Worm (Caenorhabditis elegans): ENCODE measurements around the gene srd-33.

The srd-33 gene

DNA sequence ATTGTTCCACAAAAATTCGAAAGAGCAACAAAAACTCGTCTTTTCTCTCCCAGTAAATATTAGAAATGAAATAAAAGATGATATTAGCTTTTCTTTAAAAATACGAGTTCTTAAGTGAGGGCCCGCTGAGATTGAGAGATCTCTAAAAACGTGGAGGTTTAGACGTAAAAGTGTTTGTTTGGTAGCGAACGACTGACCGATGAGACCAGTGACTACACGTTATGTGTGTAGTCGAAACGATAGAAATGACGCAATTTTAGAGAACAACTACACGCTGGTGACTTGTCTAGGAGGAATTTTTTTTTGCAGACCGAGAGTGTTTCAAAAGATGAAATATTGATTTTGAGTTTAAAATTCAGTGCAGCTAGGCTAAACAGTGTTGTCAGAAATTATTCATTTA is 9.4 kb upstream of the srd-33 start, which contains the start of gene C37H5.13:
Gene C37H5.13 (minus strand): TSS at position 229 of the 400 bp plus-strand sequence.
- peak; percentile 53 for TF ChIP-seq nhr-20 (tag; optimal IDR thresholded peaks at IDR 0.05)
- no peak for TF ChIP-seq tbx-2 (tag; optimal IDR thresholded peaks at IDR 0.05)
- no peak for TF ChIP-seq mab-9 (GFP tag; IDR thresholded peaks at IDR 0.05)
- peak; percentile 1 for TF ChIP-seq C16A3.4 (tag; optimal IDR thresholded peaks at IDR 0.05)
- TF ChIP-seq ceh-88 (GFP tag; IDR thresholded peaks at IDR 0.05), result no peak
- TF ChIP-seq hlh-17 (GFP tag; optimal IDR thresholded peaks at IDR 0.05; ENCODE audit: borderline replicate concordance), result no peak
- TF ChIP-seq lin-14 (GFP tag; optimal IDR thresholded peaks at IDR 0.05), result peak; percentile 73
- peak; percentile 27 for TF ChIP-seq nhr-77 (tag; optimal IDR thresholded peaks at IDR 0.05)
- TF ChIP-seq ztf-4 (tag; optimal IDR thresholded peaks at IDR 0.05), result peak; percentile 18
- TF ChIP-seq skn-1 (tag; optimal IDR thresholded peaks at IDR 0.05), result no peak
- peak; percentile 49 for TF ChIP-seq nhr-71 (tag; optimal IDR thresholded peaks at IDR 0.05)
- peak; percentile 21 for TF ChIP-seq mep-1 (tag; optimal IDR thresholded peaks at IDR 0.05)
- TF ChIP-seq lin-35 (GFP tag; optimal IDR thresholded peaks at IDR 0.05), result peak in 1 of 2 experiments; percentile 32
- no peak for TF ChIP-seq grh-1 (GFP tag; IDR thresholded peaks at IDR 0.05)
- TF ChIP-seq snu-23 (GFP tag; optimal IDR thresholded peaks at IDR 0.05), result peak; percentile 31
- peak; percentile 50 for TF ChIP-seq nhr-85 (tag)

DNA sequence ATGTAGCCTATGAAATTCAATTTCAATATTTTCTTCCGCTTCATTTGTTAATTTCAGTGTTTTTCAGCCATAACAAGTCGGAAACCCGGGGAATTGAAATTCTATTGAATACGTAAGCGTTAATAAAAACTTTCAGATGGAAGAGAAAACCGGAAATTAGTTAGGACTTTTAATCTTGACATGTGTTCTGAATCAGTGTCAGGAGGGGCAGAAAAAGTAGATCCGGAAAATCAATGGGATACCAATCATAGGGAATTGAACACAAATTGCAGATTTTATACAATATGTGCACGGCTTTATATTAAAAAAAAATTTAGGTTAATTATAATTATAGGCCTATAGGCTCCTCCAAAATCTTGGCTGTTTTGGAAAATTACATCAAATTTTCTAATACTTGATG is 7.8 kb upstream of the srd-33 start:
- TF ChIP-seq nhr-12 (tag; optimal IDR thresholded peaks at IDR 0.05), result no peak
- TF ChIP-seq unc-86 (tag; optimal IDR thresholded peaks at IDR 0.05), result no peak
- TF ChIP-seq fkh-8 (tag; optimal IDR thresholded peaks at IDR 0.05), result peak; percentile 4
- no peak for TF ChIP-seq pag-3 (tag; optimal IDR thresholded peaks at IDR 0.05; ENCODE audit: borderline replicate concordance, insufficient read depth)
- peak; percentile 78 for TF ChIP-seq fkh-4 (tag; optimal IDR thresholded peaks at IDR 0.05; ENCODE audit: borderline replicate concordance)
- no peak for TF ChIP-seq elt-2 (tag; optimal IDR thresholded peaks at IDR 0.05)
- no peak for TF ChIP-seq irx-1 (tag; optimal IDR thresholded peaks at IDR 0.05)
- no peak for TF ChIP-seq ets-5 (GFP tag; IDR thresholded peaks at IDR 0.05)
- TF ChIP-seq dsc-1 (tag; optimal IDR thresholded peaks at IDR 0.05), result peak; percentile 92

DNA sequence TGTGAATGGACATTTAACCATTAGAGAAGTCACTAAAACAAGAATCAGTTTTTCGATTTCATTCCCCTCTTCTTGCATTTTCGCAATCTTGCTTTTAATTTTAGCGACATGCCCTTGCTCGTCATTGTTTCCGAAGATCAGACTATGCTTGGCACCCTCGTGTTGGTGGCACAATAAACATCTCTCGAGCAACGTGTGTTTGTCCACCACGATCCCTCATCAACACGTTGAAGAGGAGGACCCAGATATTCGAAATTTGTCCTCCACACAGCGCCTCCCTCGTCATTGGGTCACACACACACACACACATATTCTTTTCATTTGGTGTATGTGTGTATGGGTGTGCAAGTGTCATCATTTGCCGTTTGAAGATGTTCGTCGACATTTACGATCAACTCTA is 6.7 kb upstream of the srd-33 start, which contains the start of gene srd-32:
Gene srd-32 (plus strand): TSS at position 301 of the 400 bp plus-strand sequence.
- TF ChIP-seq dsc-1 (tag; optimal IDR thresholded peaks at IDR 0.05) (peak; percentile 68), lsy-2 (tag; optimal IDR thresholded peaks at IDR 0.05) (no peak)

DNA sequence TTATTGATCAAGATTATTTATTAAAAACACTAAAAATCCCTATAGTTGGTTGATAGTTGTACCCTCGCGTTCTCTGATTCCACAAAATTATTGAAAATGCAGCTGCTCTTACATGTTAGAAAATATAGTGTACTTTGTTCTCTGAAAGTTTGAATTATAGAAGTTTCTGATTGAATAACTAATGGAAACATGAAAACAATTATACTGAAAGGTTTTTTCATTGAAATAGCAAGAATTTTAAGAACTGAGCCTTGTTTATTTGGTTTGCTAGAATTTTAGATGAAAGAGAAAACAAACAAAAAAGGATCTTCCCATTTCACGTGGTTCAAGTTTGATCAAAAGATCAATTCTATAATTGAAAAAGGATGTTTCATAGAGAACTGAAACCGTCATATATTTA is 4.6 kb upstream of the srd-33 start:
- TF ChIP-seq unc-86 (tag; optimal IDR thresholded peaks at IDR 0.05) (peak; percentile 18), dsc-1 (tag; optimal IDR thresholded peaks at IDR 0.05) (peak; percentile 32), hlh-4 (tag; optimal IDR thresholded peaks at IDR 0.05) (peak; percentile 59), sptf-1 (tag; optimal IDR thresholded peaks at IDR 0.05) (no peak), lin-14 (GFP tag; optimal IDR thresholded peaks at IDR 0.05) (peak; percentile 21), swsn-7 (tag; optimal IDR thresholded peaks at IDR 0.05) (no peak), nhr-71 (tag; optimal IDR thresholded peaks at IDR 0.05) (peak; percentile 46), fkh-8 (tag; optimal IDR thresholded peaks at IDR 0.05) (peak; percentile 52)

DNA sequence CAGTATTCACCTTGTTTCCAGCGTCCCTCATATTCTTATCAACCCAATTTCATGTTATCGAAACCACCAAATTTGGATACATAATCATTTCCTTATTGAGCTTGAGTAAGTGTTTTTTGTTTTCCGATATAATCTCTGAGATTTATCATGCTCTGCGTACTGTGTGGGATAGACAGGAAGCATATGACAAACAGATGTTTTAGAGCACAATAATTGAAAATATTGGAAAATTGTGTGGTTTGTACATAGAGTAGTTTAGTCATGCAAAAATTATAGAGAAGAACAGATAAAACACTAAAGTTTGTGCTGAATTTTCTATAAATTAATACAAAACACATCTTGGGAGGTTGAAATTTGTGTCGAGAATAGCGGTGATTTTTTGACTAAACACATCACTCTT is 3.4 kb upstream of the srd-33 start:
- no peak for TF ChIP-seq nhr-85 (tag)
- no peak for TF ChIP-seq rnt-1 (tag; optimal IDR thresholded peaks at IDR 0.05)
- peak; percentile 94 for TF ChIP-seq dsc-1 (tag; optimal IDR thresholded peaks at IDR 0.05)
- TF ChIP-seq fkh-4 (tag; optimal IDR thresholded peaks at IDR 0.05; ENCODE audit: borderline replicate concordance), result peak; percentile 77

DNA sequence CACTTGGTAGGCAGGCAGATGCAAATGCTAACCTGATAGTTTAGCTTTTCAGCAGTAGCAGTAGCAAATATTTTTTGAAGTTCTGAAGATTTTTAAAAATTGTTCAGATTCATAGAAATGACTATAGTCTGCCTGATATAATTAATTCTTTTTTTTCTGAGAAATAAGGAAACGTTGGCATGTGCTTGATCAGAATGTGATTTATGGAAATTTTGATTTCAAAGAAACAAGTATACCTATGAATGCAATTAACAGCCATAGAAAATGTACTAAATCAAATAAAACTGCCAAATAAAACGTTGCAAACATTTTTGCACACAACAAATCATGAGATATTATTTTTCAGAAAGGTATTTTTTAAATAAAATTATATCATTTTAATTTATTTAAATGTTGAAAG is 1.5 kb upstream of the srd-33 start:
- TF ChIP-seq hlh-4 (tag; optimal IDR thresholded peaks at IDR 0.05) (peak; percentile 73), elt-2 (tag; optimal IDR thresholded peaks at IDR 0.05) (no peak), nhr-85 (tag) (no peak), nhr-11 (tag; optimal IDR thresholded peaks at IDR 0.05) (peak; percentile 68), fkh-8 (tag; optimal IDR thresholded peaks at IDR 0.05) (peak; percentile 58), nhr-20 (tag; optimal IDR thresholded peaks at IDR 0.05) (peak; percentile 11), lin-14 (GFP tag; optimal IDR thresholded peaks at IDR 0.05) (peak; percentile 44), elt-3 (tag; optimal IDR thresholded peaks at IDR 0.05) (no peak), nhr-71 (tag; optimal IDR thresholded peaks at IDR 0.05) (peak; percentile 52), mab-9 (GFP tag; IDR thresholded peaks at IDR 0.05) (no peak), lin-15B (tag; optimal IDR thresholded peaks at IDR 0.05) (no peak), C16A3.4 (tag; optimal IDR thresholded peaks at IDR 0.05) (no peak), nhr-47 (tag; optimal IDR thresholded peaks at IDR 0.05) (peak; percentile 49)

All from whole organism, L1 larva.